Worm (Caenorhabditis elegans) whole organism, late embryonic: ENCODE results near the gene F46F5.5.

Experiments used
- ceh-14 ChIP-seq: sonication (generic microtip); optimal IDR thresholded peaks from 2 replicates; lab custom pipeline; 2016; ENCODE audit warnings: missing genotype, missing genetic modification characterization, missing compliant biosample characterization
- dmd-4 ChIP-seq: sonication (generic microtip); optimal IDR thresholded peaks from 2 replicates; lab custom pipeline; 2016; ENCODE audit warnings: borderline replicate concordance, missing genetic modification characterization, missing compliant biosample characterization
- fax-1 ChIP-seq: sonication (generic microtip); optimal IDR thresholded peaks from 2 replicates; lab custom pipeline; 2016; ENCODE audit warnings: missing genotype, missing genetic modification characterization, missing compliant biosample characterization
- nhr-11 ChIP-seq: fragments of 150-350 bp; optimal IDR thresholded peaks from 2 replicates; lab custom pipeline; 2014; ENCODE audit warnings: missing biosample characterization, missing genetic modification characterization
- nhr-232 ChIP-seq: sonication (generic microtip); optimal IDR thresholded peaks from 2 replicates; lab custom pipeline; 2016; ENCODE audit warnings: missing genetic modification characterization, missing compliant biosample characterization
- pha-4 ChIP-seq: fragments of 150-350 bp; optimal IDR thresholded peaks from 2 replicates; lab custom pipeline; 2018; ENCODE audit warnings: missing biosample characterization, missing genetic modification reagents, missing genetic modification characterization
- pqm-1 ChIP-seq: sonication (generic microtip); optimal IDR thresholded peaks from 2 replicates; lab custom pipeline; 2016; ENCODE audit warnings: missing genetic modification characterization, missing compliant biosample characterization
- sdc-2 ChIP-seq: sonication (generic microtip); optimal IDR thresholded peaks from 2 replicates; lab custom pipeline; 2016; ENCODE audit warnings: missing genotype, missing genetic modification characterization, missing compliant biosample characterization

ce11 chrII:773830-774229 lies 39.0 kb downstream of the F46F5.5 start:
- TF ChIP-seq sdc-2 (tag; lab: Kevin White, UChicago) (no peak), ceh-14 (tag; lab: Kevin White, UChicago) (no peak), nhr-232 (tag; lab: Kevin White, UChicago) (no peak), pqm-1 (tag; lab: Kevin White, UChicago) (no peak), pha-4 (tag; lab: Kevin White, UChicago) (no peak), dmd-4 (tag; lab: Kevin White, UChicago) (no peak), fax-1 (tag; lab: Kevin White, UChicago) (no peak), nhr-11 (tag; lab: Kevin White, UChicago) (no peak)
